Fruit fly (Drosophila melanogaster) whole organism, embryonic: Measurements from ENCODE around the gene GluProRS.

Source experiments
- CG1647 ChIP-seq: fragments of 200-800 bp; sonication (Bioruptor generic); optimal IDR thresholded peaks from 3 replicates; lab custom pipeline; 2016; ENCODE audit warnings: missing biosample characterization, missing genetic modification characterization
- CG2875 ChIP-seq: fragments of 200-800 bp; sonication (Bioruptor generic); optimal IDR thresholded peaks from 2 replicates; lab custom pipeline; 2017; ENCODE audit warnings: missing biosample characterization, mild to moderate bottlenecking, missing genetic modification characterization, missing genetic modification reagents
- CG8281 ChIP-seq: fragments of 200-800 bp; sonication (Bioruptor generic); optimal IDR thresholded peaks from 2 replicates; lab custom pipeline; 2018; ENCODE audit warnings: missing biosample characterization, mild to moderate bottlenecking, missing genetic modification characterization, moderate library complexity
- CG8765 ChIP-seq: fragments of 200-800 bp; sonication (Bioruptor generic); IDR thresholded peaks from 2 replicates; pipeline ENCODE4 v1.3.6; 2022; ENCODE audit warnings: missing biosample characterization, missing genetic modification characterization
- Camta ChIP-seq: fragments of 200-800 bp; sonication (Bioruptor generic); optimal IDR thresholded peaks from 2 replicates; lab custom pipeline; 2016; ENCODE audit warnings: missing biosample characterization, missing genetic modification characterization
- NC2α ChIP-seq: fragments of 200-800 bp; sonication (Bioruptor generic); optimal IDR thresholded peaks from 2 replicates; lab custom pipeline; 2016; ENCODE audit warnings: missing biosample characterization, missing genetic modification characterization
- crc ChIP-seq: fragments of 200-800 bp; sonication (Bioruptor generic); optimal IDR thresholded peaks from 2 replicates; lab custom pipeline; 2016; ENCODE audit warnings: missing biosample characterization, missing genetic modification characterization
- jumu ChIP-seq: fragments of 200-800 bp; sonication (Bioruptor generic); optimal IDR thresholded peaks from 3 replicates; lab custom pipeline; 2016; ENCODE audit warnings: missing biosample characterization, missing genetic modification characterization
- wor ChIP-seq: fragments of 200-800 bp; sonication (Bioruptor generic); IDR thresholded peaks from 2 replicates; pipeline ENCODE4 v1.3.6; 2022; ENCODE audit warnings: missing biosample characterization, missing genetic modification characterization

dm6 chr3R:23948324-23948465, 10.0 kb downstream of the GluProRS start, which contains the start of gene CG12268:
- TF ChIP-seq CG8765 (GFP tag; lab: Robert Waterston, UW) (no peak), CG1647 (GFP tag; lab: Kevin White, UChicago) (no peak), CG8281 (tag; lab: Kevin White, UChicago) (no peak), wor (GFP tag; lab: Robert Waterston, UW) (no peak), CG2875 (no peak), jumu (no peak), NC2α (GFP tag; lab: Kevin White, UChicago) (no peak), crc (GFP tag; lab: Kevin White, UChicago) (no peak), Camta (GFP tag; lab: Kevin White, UChicago) (no peak)
